Fruit fly (Drosophila melanogaster) whole organism, embryonic: ENCODE data around the gene CG7742.

Experiments used
- ATbp ChIP-seq: fragments of 200-800 bp; sonication (Bioruptor generic); optimal IDR thresholded peaks from 2 replicates; lab custom pipeline; 2017; ENCODE audit warnings: missing biosample characterization, mild to moderate bottlenecking, missing genetic modification characterization, missing genetic modification reagents
- Aef1 ChIP-seq: fragments of 200-800 bp; sonication (Bioruptor generic); IDR thresholded peaks from 3 replicates; pipeline ENCODE4 v1.3.6; 2022; ENCODE audit warnings: missing biosample characterization, missing genetic modification characterization
- B-H2 ChIP-seq: fragments of 200-800 bp; sonication (Bioruptor generic); optimal IDR thresholded peaks from 2 replicates; lab custom pipeline; 2018; ENCODE audit warnings: missing biosample characterization, mild to moderate bottlenecking, missing genetic modification characterization
- CG10209 ChIP-seq: fragments of 200-800 bp; sonication (Bioruptor generic); optimal IDR thresholded peaks from 3 replicates; lab custom pipeline; 2017; ENCODE audit warnings: missing biosample characterization, mild to moderate bottlenecking, missing genetic modification characterization, missing genetic modification reagents
- CG13775 ChIP-seq: fragments of 200-800 bp; sonication (Bioruptor generic); optimal IDR thresholded peaks from 3 replicates; lab custom pipeline; 2017; ENCODE audit warnings: missing biosample characterization, mild to moderate bottlenecking, missing genetic modification characterization
- CG15601 ChIP-seq: fragments of 200-800 bp; sonication (Bioruptor generic); optimal IDR thresholded peaks from 3 replicates; lab custom pipeline; 2019; ENCODE audit warnings: missing biosample characterization, mild to moderate bottlenecking, missing genetic modification characterization, moderate library complexity
- CG15696 ChIP-seq: fragments of 200-800 bp; sonication (Bioruptor generic); optimal IDR thresholded peaks from 2 replicates; lab custom pipeline; 2019; ENCODE audit warnings: missing biosample characterization, mild to moderate bottlenecking, missing genetic modification characterization, moderate library complexity
- CG16779 ChIP-seq: fragments of 200-800 bp; sonication (Bioruptor generic); IDR thresholded peaks from 2 replicates; pipeline ENCODE4 v1.3.6; 2022; ENCODE audit warnings: missing biosample characterization, missing genetic modification characterization
- CG17328 ChIP-seq: fragments of 200-800 bp; sonication (Bioruptor generic); IDR thresholded peaks from 2 replicates; pipeline ENCODE4 v1.3.6; 2022; ENCODE audit warnings: missing biosample characterization, missing genetic modification characterization
- CG18262 ChIP-seq: fragments of 200-800 bp; optimal IDR thresholded peaks from 3 replicates; lab custom pipeline; 2019; ENCODE audit warnings: missing biosample characterization, mild to moderate bottlenecking, missing genetic modification characterization, moderate library complexity
- CG2199 ChIP-seq: fragments of 200-800 bp; sonication (Bioruptor generic); IDR thresholded peaks from 3 replicates; pipeline ENCODE4 v1.3.6; 2022; ENCODE audit warnings: missing biosample characterization, missing genetic modification characterization
- CG31365 ChIP-seq: fragments of 200-800 bp; sonication (Bioruptor generic); optimal IDR thresholded peaks from 2 replicates; lab custom pipeline; 2018; ENCODE audit warnings: missing biosample characterization, mild to moderate bottlenecking, missing genetic modification characterization
- CG3847 ChIP-seq: fragments of 200-800 bp; sonication (Bioruptor generic); IDR thresholded peaks from 2 replicates; pipeline ENCODE4 v1.3.6; 2022; ENCODE audit warnings: missing biosample characterization, missing genetic modification characterization
- CG6654 ChIP-seq: fragments of 200-800 bp; sonication (Bioruptor generic); optimal IDR thresholded peaks from 2 replicates; lab custom pipeline; 2017; ENCODE audit warnings: missing biosample characterization, mild to moderate bottlenecking, missing genetic modification characterization
- CG7987 ChIP-seq: fragments of 200-800 bp; sonication (Bioruptor generic); optimal IDR thresholded peaks from 2 replicates; lab custom pipeline; 2018; ENCODE audit warnings: missing biosample characterization, mild to moderate bottlenecking, missing genetic modification characterization, moderate library complexity
- CG8281 ChIP-seq: fragments of 200-800 bp; sonication (Bioruptor generic); optimal IDR thresholded peaks from 2 replicates; lab custom pipeline; 2018; ENCODE audit warnings: missing biosample characterization, mild to moderate bottlenecking, missing genetic modification characterization, moderate library complexity
- CG9797 ChIP-seq: fragments of 200-800 bp; sonication (Bioruptor generic); optimal IDR thresholded peaks from 3 replicates; lab custom pipeline; 2018; ENCODE audit warnings: missing biosample characterization, mild to moderate bottlenecking, missing genetic modification characterization
- D19B ChIP-seq: fragments of 200-800 bp; sonication (Bioruptor generic); optimal IDR thresholded peaks from 2 replicates; lab custom pipeline; 2017; ENCODE audit warnings: missing biosample characterization, mild to moderate bottlenecking, missing genetic modification characterization
- Doc2 ChIP-seq: fragments of 200-800 bp; sonication (Bioruptor generic); IDR thresholded peaks from 2 replicates; pipeline ENCODE4 v1.3.6; 2022; ENCODE audit warnings: missing biosample characterization, missing genetic modification characterization
- Fer1 ChIP-seq: fragments of 200-800 bp; sonication (Bioruptor generic); optimal IDR thresholded peaks from 2 replicates; lab custom pipeline; 2017; ENCODE audit warnings: missing biosample characterization, mild to moderate bottlenecking, missing genetic modification characterization
- Gug ChIP-seq: fragments of 200-800 bp; sonication (Bioruptor generic); IDR thresholded peaks from 4 replicates; pipeline ENCODE4 v1.3.6; 2022; ENCODE audit warnings: missing biosample characterization, missing genetic modification characterization
- HLHmδ ChIP-seq: fragments of 200-800 bp; sonication (Bioruptor generic); optimal IDR thresholded peaks from 2 replicates; lab custom pipeline; 2018; ENCODE audit warnings: missing biosample characterization, mild to moderate bottlenecking, missing genetic modification characterization, moderate library complexity
- Hmr ChIP-seq: fragments of 200-800 bp; sonication (Bioruptor generic); optimal IDR thresholded peaks from 3 replicates; lab custom pipeline; 2017; ENCODE audit warnings: mild to moderate bottlenecking, missing biosample characterization, missing genetic modification reagents, missing genetic modification characterization
- Meics ChIP-seq: fragments of 200-800 bp; sonication (Bioruptor generic); optimal IDR thresholded peaks from 2 replicates; lab custom pipeline; 2017; ENCODE audit warnings: missing biosample characterization, mild to moderate bottlenecking, missing genetic modification characterization
- NFAT ChIP-seq: fragments of 200-800 bp; sonication (Bioruptor generic); IDR thresholded peaks from 2 replicates; pipeline ENCODE4 v1.3.6; 2022; ENCODE audit warnings: missing biosample characterization, missing genetic modification characterization
- Opbp ChIP-seq: fragments of 200-800 bp; sonication (Bioruptor generic); IDR thresholded peaks from 3 replicates; pipeline ENCODE4 v1.3.6; 2022; ENCODE audit warnings: missing biosample characterization, missing genetic modification characterization; ENCODE audit not compliant: partially characterized antibody
- Side ChIP-seq: fragments of 200-800 bp; sonication (Bioruptor generic); optimal IDR thresholded peaks from 2 replicates; lab custom pipeline; 2016; ENCODE audit warnings: missing biosample characterization, missing genetic modification characterization
- Six4 ChIP-seq: fragments of 200-800 bp; sonication (Bioruptor generic); optimal IDR thresholded peaks from 2 replicates; lab custom pipeline; 2016; ENCODE audit warnings: missing biosample characterization, missing genetic modification characterization
- Stat92E ChIP-seq, 3 experiments: fragments of >200 bp in 2 of 3; fragments of 200-800 bp in 1 of 3; sonication (Bioruptor generic) in 1 of 3; optimal IDR thresholded peaks; 2 replicates each; lab custom pipeline; 2017 to 2019; ENCODE audit warnings: missing biosample characterization in 3 of 3, missing genetic modification characterization in 3 of 3, mild to moderate bottlenecking in 1 of 3, moderate library complexity in 1 of 3
- Trl ChIP-seq, 3 experiments: fragments of >200 bp in 2 of 3; fragments of 200-800 bp in 1 of 3; sonication (Bioruptor generic) in 1 of 3; optimal IDR thresholded peaks; 2 replicates in 1 of 3; 3 replicates in 2 of 3; lab custom pipeline; 2016 to 2017; ENCODE audit warnings: missing biosample characterization in 1 of 3, missing genetic modification characterization in 1 of 3
- ac ChIP-seq: fragments of 200-800 bp; sonication (Bioruptor generic); optimal IDR thresholded peaks from 3 replicates; lab custom pipeline; 2017; ENCODE audit warnings: missing biosample characterization, mild to moderate bottlenecking, missing genetic modification characterization
- caup ChIP-seq: fragments of 200-800 bp; sonication (Bioruptor generic); optimal IDR thresholded peaks from 3 replicates; lab custom pipeline; 2017; ENCODE audit warnings: missing biosample characterization, mild to moderate bottlenecking, missing genetic modification characterization, moderate library complexity; ENCODE audit not compliant: severe bottlenecking
- chif ChIP-seq, 2 experiments: fragments of 200-800 bp; sonication (Bioruptor generic); optimal IDR thresholded peaks; 3 replicates each; lab custom pipeline; 2016; ENCODE audit warnings: missing biosample characterization in 2 of 2, missing genetic modification characterization in 2 of 2
- chm ChIP-seq: fragments of 200-800 bp; sonication (Bioruptor generic); IDR thresholded peaks from 2 replicates; pipeline ENCODE4 v1.3.6; 2022; ENCODE audit warnings: missing biosample characterization, missing genetic modification characterization
- crp ChIP-seq, 2 experiments: fragments of 200-800 bp; sonication (Bioruptor generic); optimal IDR thresholded peaks; 2 replicates in 1 of 2; 3 replicates in 1 of 2; lab custom pipeline; 2017; ENCODE audit warnings: missing biosample characterization in 2 of 2, missing genetic modification characterization in 2 of 2, mild to moderate bottlenecking in 1 of 2, moderate library complexity in 1 of 2
- dan ChIP-seq: fragments of 200-800 bp; sonication (Bioruptor generic); IDR thresholded peaks from 2 replicates; pipeline ENCODE4 v1.3.6; 2022; ENCODE audit warnings: missing biosample characterization, missing genetic modification characterization
- fd64A ChIP-seq: fragments of 200-800 bp; sonication (Bioruptor generic); optimal IDR thresholded peaks from 3 replicates; lab custom pipeline; 2018; ENCODE audit warnings: missing biosample characterization, mild to moderate bottlenecking, missing genetic modification characterization
- hth ChIP-seq: fragments of >200 bp; optimal IDR thresholded peaks from 2 replicates; lab custom pipeline; 2017; ENCODE audit warnings: inconsistent platforms
- kay ChIP-seq: fragments of 200-800 bp; sonication (Bioruptor generic); optimal IDR thresholded peaks from 2 replicates; lab custom pipeline; 2016; ENCODE audit warnings: missing biosample characterization, missing genetic modification characterization
- ken ChIP-seq: fragments of 200-800 bp; sonication (Bioruptor generic); IDR thresholded peaks from 3 replicates; pipeline ENCODE4 v1.3.6; 2022; ENCODE audit warnings: missing biosample characterization, missing genetic modification characterization
- klu ChIP-seq: fragments of 200-800 bp; sonication (Bioruptor generic); IDR thresholded peaks from 2 replicates; pipeline ENCODE4 v1.3.6; 2022; ENCODE audit warnings: missing biosample characterization, missing genetic modification characterization
- lilli ChIP-seq: fragments of 200-800 bp; sonication (Bioruptor generic); optimal IDR thresholded peaks from 3 replicates; lab custom pipeline; 2016; ENCODE audit warnings: missing biosample characterization, missing genetic modification characterization
- lola ChIP-seq, 3 experiments: fragments of >200 bp in 2 of 3; fragments of 200-800 bp in 1 of 3; sonication (Bioruptor generic) in 1 of 3; optimal IDR thresholded peaks; 2 replicates each; lab custom pipeline; 2017 to 2019; ENCODE audit warnings: missing biosample characterization in 3 of 3, missing genetic modification characterization in 3 of 3, mild to moderate bottlenecking in 1 of 3, moderate library complexity in 1 of 3
- salm ChIP-seq: fragments of 200-800 bp; sonication (Bioruptor generic); optimal IDR thresholded peaks from 2 replicates; lab custom pipeline; 2018; ENCODE audit warnings: missing biosample characterization, mild to moderate bottlenecking, missing genetic modification characterization
- sd ChIP-seq: fragments of 200-800 bp; sonication (Bioruptor generic); optimal IDR thresholded peaks from 3 replicates; lab custom pipeline; 2018; ENCODE audit warnings: missing biosample characterization, mild to moderate bottlenecking, missing genetic modification characterization, moderate library complexity
- sr ChIP-seq: fragments of 200-800 bp; sonication (Bioruptor generic); IDR thresholded peaks from 3 replicates; pipeline ENCODE4 v1.3.6; 2022; ENCODE audit warnings: missing biosample characterization, missing genetic modification characterization
- ttk ChIP-seq: fragments of 200-800 bp; sonication (Bioruptor generic); IDR thresholded peaks from 2 replicates; pipeline ENCODE4 v2.1.2; 2022; ENCODE audit warnings: missing biosample characterization, missing genetic modification characterization
- tx ChIP-seq: fragments of 200-800 bp; sonication (Bioruptor generic); optimal IDR thresholded peaks from 2 replicates; lab custom pipeline; 2016; ENCODE audit warnings: missing biosample characterization, missing genetic modification characterization

The CG7742 gene

DNA sequence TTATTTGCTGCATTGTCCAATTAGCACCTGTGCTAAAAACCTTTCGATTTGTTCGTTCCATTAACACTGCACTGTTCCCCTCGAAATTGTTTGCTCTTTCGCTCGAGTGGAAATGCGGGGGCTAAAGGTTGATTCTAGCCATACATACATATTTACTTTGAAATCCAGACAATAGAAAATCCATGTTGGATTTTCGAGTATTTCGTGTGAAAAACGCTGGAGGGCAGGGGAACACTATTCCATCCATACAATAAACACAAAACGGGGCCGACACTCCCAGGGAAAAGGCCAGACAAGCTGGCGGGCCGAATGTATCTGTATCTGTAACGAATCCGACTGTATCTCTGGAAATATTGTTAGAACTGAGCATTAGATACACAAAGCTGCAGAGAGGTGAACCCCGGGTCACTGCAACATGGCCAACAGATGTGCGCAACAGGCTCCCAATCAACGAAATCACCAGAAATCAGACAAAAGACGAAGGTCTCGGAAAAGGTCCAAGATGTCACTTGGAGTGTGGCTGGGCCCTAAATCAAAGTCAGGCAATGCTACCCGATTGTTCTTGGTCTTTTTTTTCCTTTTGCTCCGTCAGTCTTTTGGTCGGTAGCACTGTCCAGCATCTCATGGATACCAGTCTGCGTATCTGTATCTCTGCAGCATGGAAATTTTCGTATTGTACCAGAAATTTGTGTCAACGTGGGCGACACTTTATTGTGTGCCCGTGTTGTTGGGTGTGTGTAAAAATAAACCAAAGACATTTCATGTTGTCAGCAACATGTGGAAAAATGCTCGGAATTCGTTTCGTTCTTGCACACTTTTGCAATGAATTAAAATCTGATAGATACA is 24.8 kb upstream of the CG7742 start (continued):
- TF ChIP-seq crp (GFP tag; optimal IDR thresholded peaks at IDR 0.05; lab: Kevin White, UChicago) (no peak), CG8281 (no peak), NFAT (GFP tag; lab: Robert Waterston, UW) (no peak), CG10209 (no peak), dan (GFP tag; lab: Robert Waterston, UW) (no peak), CG6654 (GFP tag; lab: Kevin White, UChicago) (no peak), ken (GFP tag; lab: Robert Waterston, UW) (no peak), D19B (GFP tag; lab: Kevin White, UChicago) (no peak), Stat92E (GFP tag; optimal IDR thresholded peaks at IDR 0.05; lab: Kevin White, UChicago) (peak in 1 of 3 experiments; percentile 98), CG3847 (GFP tag; lab: Robert Waterston, UW) (no peak), kay (GFP tag; lab: Kevin White, UChicago) (no peak), chm (GFP tag; lab: Robert Waterston, UW) (0 out of 2 replicates have a peak, but pooled peaks have one; percentile 31), Opbp (GFP tag; lab: Robert Waterston, UW) (0 out of 3 replicates have a peak, but pooled peaks have one; percentile 6), Doc2 (GFP tag; lab: Robert Waterston, UW) (no peak), Side (GFP tag; lab: Kevin White, UChicago) (no peak), CG15601 (tag; lab: Kevin White, UChicago) (no peak), hth (lab: Kevin White, UChicago) (no peak), CG2199 (GFP tag; lab: Robert Waterston, UW) (0 out of 3 replicates have a peak, but pooled peaks have one; percentile 84), sr (GFP tag; lab: Robert Waterston, UW) (peak; percentile 93), chif (GFP tag; optimal IDR thresholded peaks at IDR 0.05; lab: Kevin White, UChicago) (no peak), CG16779 (GFP tag; lab: Robert Waterston, UW) (no peak), Aef1 (GFP tag; lab: Robert Waterston, UW) (no peak), CG9797 (GFP tag; lab: Kevin White, UChicago) (no peak), Meics (peak; percentile 1), B-H2 (GFP tag; lab: Kevin White, UChicago) (no peak), CG13775 (GFP tag; lab: Kevin White, UChicago) (no peak), fd64A (GFP tag; lab: Kevin White, UChicago) (peak; percentile 9), caup (GFP tag; lab: Kevin White, UChicago) (no peak), HLHmδ (GFP tag; lab: Kevin White, UChicago) (no peak), Gug (GFP tag; lab: Robert Waterston, UW) (no peak), CG18262 (no peak), klu (no peak), CG15696 (tag; lab: Kevin White, UChicago) (peak; percentile 63), CG17328 (GFP tag; lab: Robert Waterston, UW) (0 out of 2 replicates have a peak, but pooled peaks have one; percentile 6), CG7987 (GFP tag; lab: Kevin White, UChicago) (no peak), ac (GFP tag; lab: Kevin White, UChicago) (peak; percentile 9), Fer1 (GFP tag; lab: Kevin White, UChicago) (no peak), sd (tag; lab: Kevin White, UChicago) (peak; percentile 88), Hmr (GFP tag; lab: Kevin White, UChicago) (no peak), CG31365 (tag; lab: Kevin White, UChicago) (no peak), Six4 (GFP tag; lab: Kevin White, UChicago) (no peak), ttk (GFP tag; lab: Robert Waterston, UW) (no peak), salm (tag; lab: Kevin White, UChicago) (no peak), lilli (GFP tag; lab: Kevin White, UChicago) (no peak), ATbp (GFP tag; lab: Kevin White, UChicago) (peak; percentile 25), Trl (optimal IDR thresholded peaks at IDR 0.05; lab: Kevin White, UChicago) (no peak), Trl (GFP tag; optimal IDR thresholded peaks at IDR 0.05; lab: Kevin White, UChicago) (no peak), lola (GFP tag; optimal IDR thresholded peaks at IDR 0.05; lab: Kevin White, UChicago) (no peak), tx (GFP tag; lab: Kevin White, UChicago) (no peak)
